Worm (Caenorhabditis elegans) whole organism, L3 larva: ENCODE results near the gene mek-1.

ENCODE experiments used
- ama-1 ChIP-seq: fragments of 150-350 bp; optimal IDR thresholded peaks from 2 replicates; lab custom pipeline; 2018
- daf-12 ChIP-seq: fragments of 150-350 bp; optimal IDR thresholded peaks from 2 replicates; lab custom pipeline; 2014; ENCODE audit warnings: missing biosample characterization, missing genetic modification reagents, missing genetic modification characterization
- lin-39 ChIP-seq: fragments of 150-350 bp; optimal IDR thresholded peaks from 2 replicates; lab custom pipeline; 2018; ENCODE audit warnings: missing biosample characterization, missing genetic modification reagents, missing genetic modification characterization
- nhr-25 ChIP-seq: sonication (generic microtip); optimal IDR thresholded peaks from 2 replicates; lab custom pipeline; 2017; ENCODE audit warnings: missing biosample characterization, missing genetic modification characterization
- pha-4 ChIP-seq: fragments of 150-350 bp; optimal IDR thresholded peaks from 2 replicates; lab custom pipeline; 2014; ENCODE audit warnings: missing biosample characterization, missing genetic modification reagents, missing genetic modification characterization
- pqm-1 ChIP-seq: fragments of 150-350 bp; optimal IDR thresholded peaks from 2 replicates; lab custom pipeline; 2017; ENCODE audit warnings: missing biosample characterization, missing genetic modification characterization, inconsistent platforms
- sea-2 ChIP-seq: fragments of 150-350 bp; sonication (generic microtip); optimal IDR thresholded peaks from 4 replicates; lab custom pipeline; 2014; ENCODE audit warnings: missing biosample characterization, missing genetic modification reagents, missing genetic modification characterization
- skn-1 ChIP-seq: fragments of 150-350 bp; optimal IDR thresholded peaks from 2 replicates; lab custom pipeline; 2014; ENCODE audit warnings: missing biosample characterization, missing genetic modification characterization
- unc-39 ChIP-seq: sonication (generic microtip); optimal IDR thresholded peaks from 4 replicates; lab custom pipeline; 2017; ENCODE audit warnings: missing biosample characterization, missing genetic modification characterization
- zag-1 ChIP-seq: fragments of 150-350 bp; optimal IDR thresholded peaks from 2 replicates; lab custom pipeline; 2014; ENCODE audit warnings: missing biosample characterization, missing genetic modification characterization
- ztf-11 ChIP-seq: fragments of 150-350 bp; optimal IDR thresholded peaks from 2 replicates; lab custom pipeline; 2014; ENCODE audit warnings: missing biosample characterization, missing genetic modification characterization

DNA sequence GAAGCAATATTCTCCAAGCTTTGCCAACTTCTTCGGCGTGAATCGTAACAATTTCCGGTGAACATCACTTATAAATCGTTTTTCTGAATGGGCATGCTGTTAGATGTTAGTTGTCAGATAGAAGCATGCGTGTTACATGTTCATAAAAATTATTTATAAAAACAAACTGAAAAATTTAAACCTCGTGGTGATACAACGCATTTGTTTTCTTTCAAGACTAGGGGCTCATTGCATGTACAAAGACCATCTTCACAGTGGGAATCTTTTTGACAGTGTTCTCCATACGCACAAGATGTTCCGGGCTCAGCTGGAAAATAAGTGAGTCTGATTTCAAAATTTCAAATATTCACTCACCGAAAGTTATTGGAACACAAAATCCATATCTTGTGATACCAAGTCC lies 33.7 kb downstream of the mek-1 start:
- TF ChIP-seq pqm-1 (tag; lab: Kevin White, UChicago) (no peak), ztf-11 (no peak), ama-1 (lab: Kevin White, UChicago) (no peak), sea-2 (no peak), skn-1 (no peak), nhr-25 (tag; lab: Kevin White, UChicago) (no peak), zag-1 (tag; lab: Kevin White, UChicago) (no peak), unc-39 (tag; lab: Kevin White, UChicago) (no peak), lin-39 (tag; lab: Kevin White, UChicago) (no peak), pha-4 (tag; lab: Kevin White, UChicago) (no peak), daf-12 (tag; lab: Kevin White, UChicago) (no peak)
